Worm (Caenorhabditis elegans) whole organism, L3 larva: ENCODE data around the gene ocr-1.

Experiments used
- R02D3.7 ChIP-seq: fragments of 150-350 bp; optimal IDR thresholded peaks from 2 replicates; lab custom pipeline; 2014; ENCODE audit warnings: missing biosample characterization, missing genetic modification characterization
- ama-1 ChIP-seq: fragments of 150-350 bp; optimal IDR thresholded peaks from 2 replicates; lab custom pipeline; 2018
- ceh-82 ChIP-seq: fragments of 150-350 bp; optimal IDR thresholded peaks from 2 replicates; lab custom pipeline; 2014; ENCODE audit warnings: missing biosample characterization, missing genetic modification characterization
- egl-5 ChIP-seq: fragments of 150-350 bp; optimal IDR thresholded peaks from 2 replicates; lab custom pipeline; 2017; ENCODE audit warnings: missing biosample characterization, missing genetic modification reagents, missing genetic modification characterization, inconsistent platforms
- elt-1 ChIP-seq: fragments of 150-350 bp; optimal IDR thresholded peaks from 2 replicates; lab custom pipeline; 2014; ENCODE audit warnings: missing biosample characterization, missing genetic modification characterization
- elt-3 ChIP-seq, 3 experiments: fragments of 150-350 bp in 1 of 3; sonication (generic microtip) in 2 of 3; optimal IDR thresholded peaks; 2 replicates in 2 of 3; 4 replicates in 1 of 3; lab custom pipeline; 2014 to 2017; ENCODE audit warnings: missing biosample characterization in 3 of 3, missing genetic modification characterization in 3 of 3
- fos-1 ChIP-seq: fragments of 150-350 bp; optimal IDR thresholded peaks from 2 replicates; lab custom pipeline; 2014; ENCODE audit warnings: missing biosample characterization, missing genetic modification characterization
- nfya-1 ChIP-seq: sonication (generic microtip); optimal IDR thresholded peaks from 2 replicates; lab custom pipeline; 2017; ENCODE audit warnings: missing genetic modification characterization, mild to moderate bottlenecking, missing compliant biosample characterization, antibody characterized with exemption, moderate library complexity; ENCODE audit not compliant: insufficient read depth
- nhr-12 ChIP-seq: fragments of 150-350 bp; optimal IDR thresholded peaks from 2 replicates; lab custom pipeline; 2014; ENCODE audit warnings: missing biosample characterization, missing genetic modification characterization
- nhr-23 ChIP-seq: fragments of 150-350 bp; optimal IDR thresholded peaks from 2 replicates; lab custom pipeline; 2014; ENCODE audit warnings: missing biosample characterization, missing genetic modification reagents, missing genetic modification characterization
- snpc-4 ChIP-seq: fragments of 150-350 bp; optimal IDR thresholded peaks from 2 replicates; lab custom pipeline; 2014; ENCODE audit warnings: missing biosample characterization, missing genetic modification characterization
- tbx-2 ChIP-seq: sonication (generic microtip); optimal IDR thresholded peaks from 2 replicates; lab custom pipeline; 2016; ENCODE audit warnings: mild to moderate bottlenecking, missing genetic modification characterization, missing compliant biosample characterization
- unc-39 ChIP-seq: sonication (generic microtip); optimal IDR thresholded peaks from 4 replicates; lab custom pipeline; 2017; ENCODE audit warnings: missing biosample characterization, missing genetic modification characterization
- ztf-11 ChIP-seq: fragments of 150-350 bp; optimal IDR thresholded peaks from 2 replicates; lab custom pipeline; 2014; ENCODE audit warnings: missing biosample characterization, missing genetic modification characterization

DNA sequence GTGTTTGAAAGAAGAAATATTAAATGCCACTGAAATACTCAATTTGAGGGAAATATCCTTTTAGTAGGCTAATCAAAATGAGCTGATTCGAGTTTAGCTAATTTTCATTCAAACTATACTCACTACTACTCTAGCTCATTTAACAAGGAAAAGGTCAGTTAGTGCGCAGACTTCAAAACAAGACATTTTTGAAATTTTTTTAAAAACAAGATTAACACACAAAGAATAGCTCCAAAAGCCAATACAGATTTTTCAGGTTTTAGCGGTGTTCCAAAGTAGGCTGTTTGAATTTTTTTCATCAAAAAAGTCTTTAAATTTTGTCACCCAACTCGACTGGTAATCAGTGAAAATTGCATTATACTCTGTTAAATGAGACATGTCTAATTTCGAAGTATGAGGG lies 3.3 kb upstream of the ocr-1 start:
- no peak for TF ChIP-seq elt-3 (tag; optimal IDR thresholded peaks at IDR 0.05; lab: Kevin White, UChicago)
- no peak for TF ChIP-seq ztf-11
- TF ChIP-seq ceh-82 (tag; lab: Kevin White, UChicago), result no peak
- TF ChIP-seq egl-5, result no peak
- TF ChIP-seq tbx-2 (tag; lab: Kevin White, UChicago), result no peak
- TF ChIP-seq elt-1 (tag; lab: Kevin White, UChicago), result no peak
- no peak for TF ChIP-seq nhr-12
- TF ChIP-seq nhr-23 (tag; lab: Kevin White, UChicago), result no peak
- TF ChIP-seq R02D3.7 (tag; lab: Kevin White, UChicago), result no peak
- no peak for TF ChIP-seq nfya-1 (tag; lab: Kevin White, UChicago)
- TF ChIP-seq fos-1 (tag; lab: Kevin White, UChicago), result no peak
- no peak for TF ChIP-seq snpc-4 (tag; lab: Kevin White, UChicago)
- TF ChIP-seq ama-1 (lab: Kevin White, UChicago), result no peak
- no peak for TF ChIP-seq unc-39 (tag; lab: Kevin White, UChicago)
